Worm (Caenorhabditis elegans): ENCODE measurements around the gene mtpn-1.

The mtpn-1 gene

ce11 chrX:2409243-2409741 lies 2.0 kb downstream of the mtpn-1 start, which contains the start of the genes C43H6.12 and trpp-12:
Gene C43H6.12, plus strand, starts transcription at chrX:2409607.
Gene trpp-12, plus strand, starts transcription at chrX:2409691.
- TF ChIP-seq mml-1 (tag; optimal IDR thresholded peaks at IDR 0.05) (no peak), lin-39 (tag; optimal IDR thresholded peaks at IDR 0.05) (no peak), elt-2 (tag; optimal IDR thresholded peaks at IDR 0.05) (peak; percentile 9)

- TF ChIP-seq ZK546.5 (tag; optimal IDR thresholded peaks at IDR 0.05) (no peak), mml-1 (tag; optimal IDR thresholded peaks at IDR 0.05) (no peak), pqm-1 (tag; optimal IDR thresholded peaks at IDR 0.05) (peak; percentile 11), egl-27 (tag; optimal IDR thresholded peaks at IDR 0.05) (no peak), aly-2 (tag; optimal IDR thresholded peaks at IDR 0.05) (no peak), elt-2 (tag; optimal IDR thresholded peaks at IDR 0.05) (peak; percentile 68), egl-5 (tag; optimal IDR thresholded peaks at IDR 0.05) (no peak)
Measured at ce11 chrX:2410978-2411377, 3.7 kb downstream of the mtpn-1 start.

ce11 chrX:2413277-2413676 lies 6.0 kb downstream of the mtpn-1 start, which contains the start of gene hlh-15:
Gene hlh-15, minus strand, starts transcription at chrX:2413377.
- no peak for TF ChIP-seq fkh-2 (tag; optimal IDR thresholded peaks at IDR 0.05)
- TF ChIP-seq hmg-11 (tag; optimal IDR thresholded peaks at IDR 0.05): no peak
- TF ChIP-seq pqm-1 (tag; optimal IDR thresholded peaks at IDR 0.05): no peak
- no peak for TF ChIP-seq nhr-77 (tag; optimal IDR thresholded peaks at IDR 0.05)
- no peak for TF ChIP-seq nhr-12 (tag; optimal IDR thresholded peaks at IDR 0.05)
- no peak for TF ChIP-seq elt-1 (tag; optimal IDR thresholded peaks at IDR 0.05)
- no peak for TF ChIP-seq unc-62 (GFP tag; optimal IDR thresholded peaks at IDR 0.05)
- no peak for TF ChIP-seq lin-39 (tag; optimal IDR thresholded peaks at IDR 0.05)

ce11 chrX:2419777-2420176 lies 12.5 kb downstream of the mtpn-1 start, which contains the start of gene glr-7:
Gene glr-7, minus strand, starts transcription at chrX:2419877.
- TF ChIP-seq snpc-4 (tag; optimal IDR thresholded peaks at IDR 0.05) (no peak), ceh-28 (tag; optimal IDR thresholded peaks at IDR 0.05) (no peak), egl-27 (tag; optimal IDR thresholded peaks at IDR 0.05) (no peak), lin-39 (tag; optimal IDR thresholded peaks at IDR 0.05) (no peak), ceh-9 (tag; optimal IDR thresholded peaks at IDR 0.05) (no peak)

- no peak for TF ChIP-seq nhr-25 (tag; optimal IDR thresholded peaks at IDR 0.05)
- no peak for TF ChIP-seq fkh-10 (GFP tag; optimal IDR thresholded peaks at IDR 0.05)
- TF ChIP-seq fos-1 (tag; optimal IDR thresholded peaks at IDR 0.05): no peak
- no peak for TF ChIP-seq jun-1 (tag; optimal IDR thresholded peaks at IDR 0.05)
- no peak for TF ChIP-seq nhr-23 (tag; optimal IDR thresholded peaks at IDR 0.05)
- no peak for TF ChIP-seq lin-39 (tag; optimal IDR thresholded peaks at IDR 0.05)
- TF ChIP-seq eor-1 (tag; optimal IDR thresholded peaks at IDR 0.05): no peak
- TF ChIP-seq tbx-2 (tag; optimal IDR thresholded peaks at IDR 0.05): no peak
- no peak for TF ChIP-seq daf-12 (tag; optimal IDR thresholded peaks at IDR 0.05)
- no peak for TF ChIP-seq nhr-11 (tag; optimal IDR thresholded peaks at IDR 0.05)
- no peak for TF ChIP-seq ceh-82 (tag; optimal IDR thresholded peaks at IDR 0.05)
- TF ChIP-seq ama-1 (optimal IDR thresholded peaks at IDR 0.05): no peak
- TF ChIP-seq nhr-76 (tag; optimal IDR thresholded peaks at IDR 0.05): no peak
- no peak for TF ChIP-seq fkh-2 (tag; optimal IDR thresholded peaks at IDR 0.05)
Measured at ce11 chrX:2422123-2422522, 14.9 kb downstream of the mtpn-1 start.

- no peak for TF ChIP-seq ceh-9 (tag; optimal IDR thresholded peaks at IDR 0.05)
- no peak for TF ChIP-seq pqm-1 (tag; optimal IDR thresholded peaks at IDR 0.05)
- peak; percentile 34 for TF ChIP-seq nhr-25 (tag; optimal IDR thresholded peaks at IDR 0.05)
- no peak for TF ChIP-seq R02D3.7 (tag; optimal IDR thresholded peaks at IDR 0.05)
- no peak for TF ChIP-seq daf-12 (tag; optimal IDR thresholded peaks at IDR 0.05)
- TF ChIP-seq nhr-23 (tag; optimal IDR thresholded peaks at IDR 0.05): peak; percentile 85
- TF ChIP-seq aly-2 (tag; optimal IDR thresholded peaks at IDR 0.05): no peak
- TF ChIP-seq nhr-43 (tag; optimal IDR thresholded peaks at IDR 0.05; ENCODE audit: poor library complexity, severe bottlenecking): no peak
Measured at ce11 chrX:2425284-2425683, 18.0 kb downstream of the mtpn-1 start.

ce11 chrX:2426932-2427331 lies 19.7 kb downstream of the mtpn-1 start:
- TF ChIP-seq nhr-25 (tag; optimal IDR thresholded peaks at IDR 0.05) (peak; percentile 61), unc-62 (GFP tag; optimal IDR thresholded peaks at IDR 0.05) (no peak)

Measured in whole organism, L3 larva.